In the genomic region with DNA sequence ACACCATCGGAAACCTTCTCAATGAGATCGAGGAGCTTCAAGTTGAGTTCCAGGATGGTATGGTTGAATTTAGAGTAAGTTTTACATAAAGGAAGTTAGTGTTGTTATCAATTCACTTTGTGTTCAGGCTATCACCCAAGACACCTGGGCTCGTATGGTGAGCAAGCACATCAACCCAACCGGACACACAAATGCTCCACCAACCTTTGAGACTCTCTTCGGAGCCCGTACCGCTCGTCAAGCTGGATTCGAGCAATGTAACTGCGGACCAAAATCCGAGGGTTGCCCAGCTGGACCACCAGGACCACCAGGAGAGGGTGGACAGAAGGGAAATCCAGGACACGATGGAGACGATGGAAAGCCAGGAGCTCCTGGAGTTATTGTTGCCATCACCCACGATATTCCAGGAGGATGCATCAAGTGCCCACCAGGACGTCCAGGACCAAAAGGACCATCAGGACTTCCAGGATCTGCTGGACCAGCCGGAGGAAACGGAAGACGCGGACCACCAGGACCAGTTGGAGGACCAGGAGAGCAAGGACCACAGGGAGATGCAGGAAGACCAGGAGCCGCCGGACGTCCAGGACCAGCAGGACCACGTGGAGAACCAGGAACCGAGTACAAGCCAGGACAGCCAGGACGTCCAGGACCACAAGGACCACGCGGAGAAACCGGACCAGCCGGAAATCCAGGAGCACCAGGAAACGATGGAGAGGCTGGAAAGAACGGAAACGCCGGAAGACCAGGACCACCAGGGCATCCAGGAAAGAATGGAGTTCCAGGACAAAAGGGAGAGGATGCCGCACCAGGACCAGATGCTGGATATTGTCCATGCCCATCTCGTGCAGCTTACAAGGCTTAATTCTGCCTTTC, we compare ENCODE assay signal across 3 worm cellular contexts.
A peak's percentile ranks its signal among the peaks of the same experiment; 100 is the strongest.
TF ChIP-seq lines count a peak whose summit lies in the region.

No protein-coding gene starts in this region.

TF ChIP-seq in whole organism, L4 larva, 104 proteins besides CTCF, POLR2A, EP300 and RAD21 (continues in another document):
- no peak for TF ChIP-seq lin-1 (GFP tag; IDR thresholded peaks at IDR 0.05; lab: Robert Waterston, UW)
- no peak for TF ChIP-seq ceh-20 (GFP tag; IDR thresholded peaks at IDR 0.05; lab: Robert Waterston, UW)
- no peak for TF ChIP-seq lin-15B (tag; optimal IDR thresholded peaks at IDR 0.05; lab: Kevin White, UChicago)
- 0 out of 2 replicates have a peak, but pooled peaks have one; percentile 19 for TF ChIP-seq tra-1 (GFP tag; IDR thresholded peaks at IDR 0.05; lab: Robert Waterston, UW)
- no peak for TF ChIP-seq ZK546.5 (tag; optimal IDR thresholded peaks at IDR 0.05; lab: Kevin White, UChicago)
- no peak for TF ChIP-seq ceh-28 (tag; optimal IDR thresholded peaks at IDR 0.05; lab: Kevin White, UChicago)
- TF ChIP-seq mdt-29 (GFP tag; IDR thresholded peaks at IDR 0.05; lab: Robert Waterston, UW) = 0 out of 2 replicates have a peak, but pooled peaks have one; percentile 4
- no peak for TF ChIP-seq sdz-12 (GFP tag; optimal IDR thresholded peaks at IDR 0.05; lab: Kevin White, UChicago)
- TF ChIP-seq egl-27 (tag; optimal IDR thresholded peaks at IDR 0.05; lab: Kevin White, UChicago) = no peak
- no peak for TF ChIP-seq nhr-111 (GFP tag; optimal IDR thresholded peaks at IDR 0.05; lab: Kevin White, UChicago)
- TF ChIP-seq nhr-77 (tag; optimal IDR thresholded peaks at IDR 0.05; lab: Kevin White, UChicago) = no peak
- TF ChIP-seq lin-13 (GFP tag; optimal IDR thresholded peaks at IDR 0.05; lab: Kevin White, UChicago) = no peak
- no peak for TF ChIP-seq snpc-1.2 (GFP tag; IDR thresholded peaks at IDR 0.05; lab: Robert Waterston, UW)
- TF ChIP-seq dpl-1 (GFP tag; optimal IDR thresholded peaks at IDR 0.05; lab: Kevin White, UChicago) = no peak
- no peak for TF ChIP-seq ceh-32 (tag; optimal IDR thresholded peaks at IDR 0.05; lab: Kevin White, UChicago; ENCODE audit: poor library complexity)
- TF ChIP-seq nhr-41 (GFP tag; IDR thresholded peaks at IDR 0.05; lab: Robert Waterston, UW) = no peak
- TF ChIP-seq zfp-2 (tag; optimal IDR thresholded peaks at IDR 0.05; lab: Kevin White, UChicago) = no peak
- TF ChIP-seq daf-8 (GFP tag; IDR thresholded peaks at IDR 0.05; lab: Robert Waterston, UW) = no peak
- no peak for TF ChIP-seq daf-16 (GFP tag; optimal IDR thresholded peaks at IDR 0.05; lab: Kevin White, UChicago)
- TF ChIP-seq daf-16 (tag; optimal IDR thresholded peaks at IDR 0.05; lab: Kevin White, UChicago) = no peak
- no peak for TF ChIP-seq mxl-2 (GFP tag; conservative IDR thresholded peaks at IDR 0.05; lab: Robert Waterston, UW)
- TF ChIP-seq nhr-48 (tag; optimal IDR thresholded peaks at IDR 0.05; lab: Kevin White, UChicago) = no peak
- TF ChIP-seq aly-2 (tag; optimal IDR thresholded peaks at IDR 0.05; lab: Kevin White, UChicago) = no peak
- no peak for TF ChIP-seq unc-130 (GFP tag; optimal IDR thresholded peaks at IDR 0.05; lab: Kevin White, UChicago)
- TF ChIP-seq madf-9 (GFP tag; conservative IDR thresholded peaks at IDR 0.05; lab: Robert Waterston, UW) = peak; percentile 46; the same call in 1 of the 2 replicates
- TF ChIP-seq set-16 (GFP tag; IDR thresholded peaks at IDR 0.05; lab: Robert Waterston, UW) = peak; percentile 97
- TF ChIP-seq fos-1 (tag; optimal IDR thresholded peaks at IDR 0.05; lab: Kevin White, UChicago) = no peak

TF ChIP-seq in whole organism, late embryonic, 69 proteins besides CTCF, POLR2A, EP300 and RAD21:
- no peak for TF ChIP-seq hlh-8 (tag; optimal IDR thresholded peaks at IDR 0.05; lab: Kevin White, UChicago)
- TF ChIP-seq pros-1 (tag; optimal IDR thresholded peaks at IDR 0.05; lab: Kevin White, UChicago) = no peak
- TF ChIP-seq hlh-6 (tag; optimal IDR thresholded peaks at IDR 0.05; lab: Kevin White, UChicago) = peak; percentile 5
- TF ChIP-seq F13H6.1 (tag; optimal IDR thresholded peaks at IDR 0.05; lab: Kevin White, UChicago) = no peak
- no peak for TF ChIP-seq gmeb-2 (tag; optimal IDR thresholded peaks at IDR 0.05; lab: Kevin White, UChicago)
- peak; percentile 15 for TF ChIP-seq C08G9.2 (tag; optimal IDR thresholded peaks at IDR 0.05; lab: Kevin White, UChicago)
- TF ChIP-seq pha-2 (tag; optimal IDR thresholded peaks at IDR 0.05; lab: Kevin White, UChicago) = no peak

TF ChIP-seq in whole organism, young adult, 124 proteins besides CTCF, POLR2A, EP300 and RAD21 (continues in another document):
- TF ChIP-seq sdz-38 (tag; optimal IDR thresholded peaks at IDR 0.05; lab: Kevin White, UChicago) (no peak), lag-1 (GFP tag; IDR thresholded peaks at IDR 0.05; lab: Robert Waterston, UW) (no peak), lsy-27 (tag; optimal IDR thresholded peaks at IDR 0.05; lab: Kevin White, UChicago; ENCODE audit: borderline replicate concordance, insufficient read depth) (no peak), egrh-3 (GFP tag; IDR thresholded peaks at IDR 0.05; lab: Robert Waterston, UW) (peak; percentile 76; the same call in 1 of the 2 replicates), tbp1 (GFP tag; optimal IDR thresholded peaks at IDR 0.05; lab: Kevin White, UChicago) (no peak), dpff-1 (tag; optimal IDR thresholded peaks at IDR 0.05; lab: Kevin White, UChicago) (no peak), nhr-179 (tag; optimal IDR thresholded peaks at IDR 0.05; lab: Kevin White, UChicago) (no peak), hlh-26 (GFP tag; conservative IDR thresholded peaks at IDR 0.05; lab: Robert Waterston, UW) (0 out of 2 replicates have a peak, but pooled peaks have one; percentile 53), B0019.2 (GFP tag; conservative IDR thresholded peaks at IDR 0.05; lab: Robert Waterston, UW) (no peak), let-607 (tag; optimal IDR thresholded peaks at IDR 0.05; lab: Kevin White, UChicago) (peak in 1 of 2 experiments; percentile 1), tbx-9 (tag; optimal IDR thresholded peaks at IDR 0.05; lab: Kevin White, UChicago; ENCODE audit: borderline replicate concordance) (no peak), ceh-100 (GFP tag; IDR thresholded peaks at IDR 0.05; lab: Robert Waterston, UW) (no peak), K12H6.12 (tag; optimal IDR thresholded peaks at IDR 0.05; lab: Kevin White, UChicago) (no peak), lin-40 (tag; optimal IDR thresholded peaks at IDR 0.05; lab: Kevin White, UChicago) (peak; percentile 90), hmg-20 (GFP tag; IDR thresholded peaks at IDR 0.05; lab: Robert Waterston, UW) (no peak), pbrm-1 (GFP tag; IDR thresholded peaks at IDR 0.05; lab: Robert Waterston, UW) (no peak), dox-1 (GFP tag; IDR thresholded peaks at IDR 0.05; lab: Robert Waterston, UW) (0 out of 2 replicates have a peak, but pooled peaks have one; percentile 5), ets-4 (GFP tag; optimal IDR thresholded peaks at IDR 0.05; lab: Kevin White, UChicago) (no peak), hmg-1.2 (GFP tag; IDR thresholded peaks at IDR 0.05; lab: Robert Waterston, UW) (no peak), let-526 (GFP tag; IDR thresholded peaks at IDR 0.05; lab: Robert Waterston, UW) (no peak), atf-7 (tag; optimal IDR thresholded peaks at IDR 0.05; lab: Kevin White, UChicago) (no peak), tlf-1 (GFP tag; optimal IDR thresholded peaks at IDR 0.05; lab: Kevin White, UChicago) (no peak), attf-5 (GFP tag; optimal IDR thresholded peaks at IDR 0.05; lab: Kevin White, UChicago) (no peak), sptf-2 (GFP tag; optimal IDR thresholded peaks at IDR 0.05; lab: Kevin White, UChicago) (no peak), F33H1.4 (GFP tag; IDR thresholded peaks at IDR 0.05; lab: Robert Waterston, UW) (no peak), athp-1 (tag; optimal IDR thresholded peaks at IDR 0.05; lab: Kevin White, UChicago) (no peak), zfh-2 (GFP tag; conservative IDR thresholded peaks at IDR 0.05; lab: Robert Waterston, UW) (peak; percentile 89), mel-28 (tag; optimal IDR thresholded peaks at IDR 0.05; lab: Kevin White, UChicago; ENCODE audit: borderline replicate concordance) (no peak), madf-10 (tag; optimal IDR thresholded peaks at IDR 0.05; lab: Kevin White, UChicago) (no peak), xnd-1 (tag; optimal IDR thresholded peaks at IDR 0.05; lab: Kevin White, UChicago) (no peak), T26A5.8 (tag; optimal IDR thresholded peaks at IDR 0.05; lab: Kevin White, UChicago) (no peak), F57C9.4 (tag; optimal IDR thresholded peaks at IDR 0.05; lab: Kevin White, UChicago) (no peak), bed-1 (GFP tag; IDR thresholded peaks at IDR 0.05; lab: Robert Waterston, UW) (no peak), hlh-12 (tag; optimal IDR thresholded peaks at IDR 0.05; lab: Kevin White, UChicago) (no peak), F57A8.1 (GFP tag; optimal IDR thresholded peaks at IDR 0.05; lab: Kevin White, UChicago) (no peak), Y56A3A.18 (GFP tag; IDR thresholded peaks at IDR 0.05; lab: Robert Waterston, UW) (no peak), lin-35 (GFP tag; optimal IDR thresholded peaks at IDR 0.05; lab: Kevin White, UChicago) (no peak), nhr-27 (tag; optimal IDR thresholded peaks at IDR 0.05; lab: Kevin White, UChicago) (no peak), ceh-27 (GFP tag; optimal IDR thresholded peaks at IDR 0.05; lab: Kevin White, UChicago) (no peak), D2030.7 (GFP tag; IDR thresholded peaks at IDR 0.05; lab: Robert Waterston, UW) (no peak), chd-7 (tag; optimal IDR thresholded peaks at IDR 0.05; lab: Kevin White, UChicago) (no peak), ekl-4 (GFP tag; IDR thresholded peaks at IDR 0.05; lab: Robert Waterston, UW) (no peak), fkh-3 (tag; optimal IDR thresholded peaks at IDR 0.05; lab: Kevin White, UChicago) (no peak), cebp-1 (GFP tag; IDR thresholded peaks at IDR 0.05; lab: Robert Waterston, UW) (no peak), cebp-1 (tag; optimal IDR thresholded peaks at IDR 0.05; lab: Kevin White, UChicago) (no peak), akir-1 (GFP tag; optimal IDR thresholded peaks at IDR 0.05; lab: Kevin White, UChicago) (no peak), F39B2.1 (GFP tag; IDR thresholded peaks at IDR 0.05; lab: Robert Waterston, UW) (no peak), ceh-91 (GFP tag; IDR thresholded peaks at IDR 0.05; lab: Robert Waterston, UW) (no peak), nhr-80 (tag; optimal IDR thresholded peaks at IDR 0.05; lab: Kevin White, UChicago) (no peak), nhr-120 (GFP tag; IDR thresholded peaks at IDR 0.05; lab: Robert Waterston, UW) (0 out of 2 replicates have a peak, but pooled peaks have one; percentile 14), rpc-1 (optimal IDR thresholded peaks at IDR 0.05; lab: Kevin White, UChicago) (no peak), rpc-1 (tag; optimal IDR thresholded peaks at IDR 0.05; lab: Kevin White, UChicago) (no peak), pha-4 (tag; optimal IDR thresholded peaks at IDR 0.05; lab: Kevin White, UChicago) (no peak), madf-6 (GFP tag; IDR thresholded peaks at IDR 0.05; lab: Robert Waterston, UW) (no peak)
